In genomic region chrX:11709799-11710720, dm6 we compare ENCODE assay signal across 5 fruit fly cellular contexts.
TF ChIP-seq lines count a peak whose summit lies in the region.

FucT6 (minus strand) TSS chrX:11709951.

- no peak for TF ChIP-seq CTCF in whole organism, embryonic (GFP tag; optimal IDR thresholded peaks at IDR 0.05; lab: Kevin White, UChicago)

TF ChIP-seq in whole organism, adult, 20 proteins besides CTCF, POLR2A, EP300 and RAD21:
- peak; percentile 3 for TF ChIP-seq cic (GFP tag; optimal IDR thresholded peaks at IDR 0.05; lab: Kevin White, UChicago)
- TF ChIP-seq Mnt (GFP tag; optimal IDR thresholded peaks at IDR 0.05; lab: Kevin White, UChicago) = peak; percentile 32
- TF ChIP-seq CG7045 (GFP tag; optimal IDR thresholded peaks at IDR 0.05; lab: Kevin White, UChicago) = no peak
- peak; percentile 22 for TF ChIP-seq CG7101 (tag; optimal IDR thresholded peaks at IDR 0.05; lab: Kevin White, UChicago)
- TF ChIP-seq cnc (optimal IDR thresholded peaks at IDR 0.05; lab: Kevin White, UChicago) = no peak
- no peak for TF ChIP-seq toe (GFP tag; optimal IDR thresholded peaks at IDR 0.05; lab: Kevin White, UChicago)
- peak; percentile 0 for TF ChIP-seq tj (GFP tag; optimal IDR thresholded peaks at IDR 0.05; lab: Kevin White, UChicago)
- peak; percentile 64 for TF ChIP-seq bab1 (GFP tag; optimal IDR thresholded peaks at IDR 0.05; lab: Kevin White, UChicago)
- peak; percentile 28 for TF ChIP-seq CG14711 (tag; optimal IDR thresholded peaks at IDR 0.05; lab: Kevin White, UChicago)
- TF ChIP-seq ovo (GFP tag; optimal IDR thresholded peaks at IDR 0.05; lab: Kevin White, UChicago) = no peak

TF ChIP-seq in whole organism, embryonic, 481 proteins besides CTCF, POLR2A, EP300 and RAD21 (continues in another document):
- peak; percentile 61 for TF ChIP-seq HmgZ (tag; optimal IDR thresholded peaks at IDR 0.05; lab: Kevin White, UChicago)
- TF ChIP-seq bbx (GFP tag; IDR thresholded peaks at IDR 0.05; lab: Robert Waterston, UW; ENCODE audit: partially characterized antibody) = peak; percentile 90
- peak; percentile 84 for TF ChIP-seq Med (GFP tag; lab: Kevin White, UChicago)
- peak; percentile 9 for TF ChIP-seq CG13775 (GFP tag; optimal IDR thresholded peaks at IDR 0.05; lab: Kevin White, UChicago)
- no peak for TF ChIP-seq CG11695 (GFP tag; IDR thresholded peaks at IDR 0.05; lab: Robert Waterston, UW)
- TF ChIP-seq CG6272 (GFP tag; IDR thresholded peaks at IDR 0.05; lab: Robert Waterston, UW) = no peak
- TF ChIP-seq jumu (GFP tag; optimal IDR thresholded peaks at IDR 0.05; lab: Kevin White, UChicago) = no peak
- TF ChIP-seq CG12104 (GFP tag; optimal IDR thresholded peaks at IDR 0.05; lab: Kevin White, UChicago) = no peak
- TF ChIP-seq jing (GFP tag; optimal IDR thresholded peaks at IDR 0.05; lab: Kevin White, UChicago) = no peak
- TF ChIP-seq ato (GFP tag; IDR thresholded peaks at IDR 0.05; lab: Robert Waterston, UW; ENCODE audit: partially characterized antibody) = peak; percentile 78
- no peak for TF ChIP-seq tup (GFP tag; optimal IDR thresholded peaks at IDR 0.05; lab: Kevin White, UChicago)
- no peak for TF ChIP-seq D (optimal IDR thresholded peaks at IDR 0.05; lab: Kevin White, UChicago)
- TF ChIP-seq D (GFP tag; optimal IDR thresholded peaks at IDR 0.05; lab: Kevin White, UChicago) = no peak
- TF ChIP-seq D19A (tag; optimal IDR thresholded peaks at IDR 0.05; lab: Kevin White, UChicago) = peak; percentile 8
- TF ChIP-seq nom (GFP tag; optimal IDR thresholded peaks at IDR 0.05; lab: Kevin White, UChicago) = peak; percentile 45
- no peak for TF ChIP-seq CG12744 (GFP tag; optimal IDR thresholded peaks at IDR 0.05; lab: Kevin White, UChicago)
- peak; percentile 88 for TF ChIP-seq tna (GFP tag; IDR thresholded peaks at IDR 0.05; lab: Robert Waterston, UW; ENCODE audit: partially characterized antibody)
- TF ChIP-seq wek (GFP tag; optimal IDR thresholded peaks at IDR 0.05; lab: Kevin White, UChicago) = no peak
- TF ChIP-seq CG3281 (GFP tag; optimal IDR thresholded peaks at IDR 0.05; lab: Kevin White, UChicago) = peak; percentile 21
- no peak for TF ChIP-seq Xbp1 (GFP tag; optimal IDR thresholded peaks at IDR 0.05; lab: Kevin White, UChicago)
- peak in 1 of 2 experiments; percentile 32 for TF ChIP-seq Eip74EF (GFP tag; optimal IDR thresholded peaks at IDR 0.05; lab: Kevin White, UChicago)

TF ChIP-seq in whole organism, prepupa, 60 proteins besides CTCF, POLR2A, EP300 and RAD21 (continues in another document):
- TF ChIP-seq eg (GFP tag; IDR thresholded peaks at IDR 0.05; lab: Robert Waterston, UW) = peak; percentile 76; the same call in 2 of the 3 replicates
- TF ChIP-seq CG6792 (GFP tag; optimal IDR thresholded peaks at IDR 0.05; lab: Kevin White, UChicago) = no peak
- peak; percentile 72 for TF ChIP-seq CG15336 (GFP tag; IDR thresholded peaks at IDR 0.05; lab: Robert Waterston, UW)
- no peak for TF ChIP-seq topi (GFP tag; optimal IDR thresholded peaks at IDR 0.05; lab: Kevin White, UChicago)
- TF ChIP-seq CG9139 (GFP tag; optimal IDR thresholded peaks at IDR 0.05; lab: Kevin White, UChicago) = no peak
- no peak for TF ChIP-seq pdm3 (GFP tag; optimal IDR thresholded peaks at IDR 0.05; lab: Kevin White, UChicago)
- TF ChIP-seq Hr38 (GFP tag; optimal IDR thresholded peaks at IDR 0.05; lab: Kevin White, UChicago) = no peak
- TF ChIP-seq Hr39 (GFP tag; optimal IDR thresholded peaks at IDR 0.05; lab: Kevin White, UChicago) = no peak
- no peak for TF ChIP-seq OdsH (GFP tag; optimal IDR thresholded peaks at IDR 0.05; lab: Kevin White, UChicago)
- no peak for TF ChIP-seq CG6808 (GFP tag; optimal IDR thresholded peaks at IDR 0.05; lab: Kevin White, UChicago)
- no peak for TF ChIP-seq CG11762 (GFP tag; optimal IDR thresholded peaks at IDR 0.05; lab: Kevin White, UChicago; ENCODE audit: insufficient read depth)
- peak; percentile 61; the same call in 2 of the 3 replicates for TF ChIP-seq CG8119 (GFP tag; IDR thresholded peaks at IDR 0.05; lab: Robert Waterston, UW)
- TF ChIP-seq Ets96B (tag; optimal IDR thresholded peaks at IDR 0.05; lab: Kevin White, UChicago) = peak; percentile 16
- TF ChIP-seq Smox (GFP tag; optimal IDR thresholded peaks at IDR 0.05; lab: Kevin White, UChicago) = no peak
- peak; percentile 17 for TF ChIP-seq CG3919 (GFP tag; optimal IDR thresholded peaks at IDR 0.05; lab: Kevin White, UChicago)
- TF ChIP-seq Ets21C (GFP tag; optimal IDR thresholded peaks at IDR 0.05; lab: Kevin White, UChicago) = no peak
- no peak for TF ChIP-seq Sox14 (GFP tag; optimal IDR thresholded peaks at IDR 0.05; lab: Kevin White, UChicago)
- peak; percentile 21 for TF ChIP-seq net (GFP tag; optimal IDR thresholded peaks at IDR 0.05; lab: Kevin White, UChicago)
- peak; percentile 47 to 54 for TF ChIP-seq ss (GFP tag; optimal IDR thresholded peaks at IDR 0.05; lab: Kevin White, UChicago)
- no peak for TF ChIP-seq fd59A (GFP tag; optimal IDR thresholded peaks at IDR 0.05; lab: Kevin White, UChicago)
- TF ChIP-seq Eip75B (GFP tag; optimal IDR thresholded peaks at IDR 0.05; lab: Kevin White, UChicago) = no peak

TF ChIP-seq in whole organism, pupa, 21 proteins besides CTCF, POLR2A, EP300 and RAD21:
- TF ChIP-seq CG34367 (tag; optimal IDR thresholded peaks at IDR 0.05; lab: Kevin White, UChicago) (no peak), Ets98B (GFP tag; IDR thresholded peaks at IDR 0.05; lab: Robert Waterston, UW) (peak; percentile 69), CG14655 (GFP tag; optimal IDR thresholded peaks at IDR 0.05; lab: Kevin White, UChicago) (no peak), CG8301 (tag; optimal IDR thresholded peaks at IDR 0.05; lab: Kevin White, UChicago) (peak; percentile 16), CG10348 (GFP tag; IDR thresholded peaks at IDR 0.05; lab: Robert Waterston, UW) (no peak), CG15710 (tag; optimal IDR thresholded peaks at IDR 0.05; lab: Kevin White, UChicago) (peak; percentile 7), EcR (GFP tag; optimal IDR thresholded peaks at IDR 0.05; lab: Kevin White, UChicago) (peak; percentile 4), CG8159 (tag; optimal IDR thresholded peaks at IDR 0.05; lab: Kevin White, UChicago) (peak; percentile 13), rn (GFP tag; IDR thresholded peaks at IDR 0.05; lab: Robert Waterston, UW) (no peak), D1 (tag; optimal IDR thresholded peaks at IDR 0.05; lab: Kevin White, UChicago) (no peak), CG4496 (GFP tag; IDR thresholded peaks at IDR 0.05; lab: Robert Waterston, UW) (peak; percentile 74; the same call in 2 of the 3 replicates), CG32121 (GFP tag; IDR thresholded peaks at IDR 0.05; lab: Robert Waterston, UW) (peak; percentile 73), fd96Ca (GFP tag; IDR thresholded peaks at IDR 0.05; lab: Robert Waterston, UW) (peak; percentile 59; the same call in 1 of the 3 replicates), CG9948 (tag; optimal IDR thresholded peaks at IDR 0.05; lab: Kevin White, UChicago) (peak; percentile 1), Pif1B (GFP tag; optimal IDR thresholded peaks at IDR 0.05; lab: Kevin White, UChicago) (peak; percentile 15), CG12605 (GFP tag; IDR thresholded peaks at IDR 0.05; lab: Robert Waterston, UW) (peak; percentile 55), CG17806 (tag; optimal IDR thresholded peaks at IDR 0.05; lab: Kevin White, UChicago) (no peak), CG13204 (GFP tag; optimal IDR thresholded peaks at IDR 0.05; lab: Kevin White, UChicago) (peak; percentile 27), Snoo (tag; optimal IDR thresholded peaks at IDR 0.05; lab: Kevin White, UChicago) (no peak), gl (tag; optimal IDR thresholded peaks at IDR 0.05; lab: Kevin White, UChicago) (no peak), Pif1A (GFP tag; optimal IDR thresholded peaks at IDR 0.05; lab: Kevin White, UChicago) (peak; percentile 39)

TF ChIP-seq in whole organism, wandering third instar larva, 38 proteins besides CTCF, POLR2A, EP300 and RAD21:
- TF ChIP-seq h (GFP tag; optimal IDR thresholded peaks at IDR 0.05; lab: Kevin White, UChicago) (peak; percentile 24), psq (GFP tag; optimal IDR thresholded peaks at IDR 0.05; lab: Kevin White, UChicago) (peak; percentile 4), jim (GFP tag; optimal IDR thresholded peaks at IDR 0.05; lab: Kevin White, UChicago) (peak; percentile 39), N (GFP tag; optimal IDR thresholded peaks at IDR 0.05; lab: Kevin White, UChicago) (no peak), usp (GFP tag; optimal IDR thresholded peaks at IDR 0.05; lab: Kevin White, UChicago) (no peak), Sp1 (GFP tag; optimal IDR thresholded peaks at IDR 0.05; lab: Kevin White, UChicago) (peak; percentile 17), Jra (GFP tag; optimal IDR thresholded peaks at IDR 0.05; lab: Kevin White, UChicago) (peak; percentile 39), foxo (GFP tag; optimal IDR thresholded peaks at IDR 0.05; lab: Kevin White, UChicago) (peak in 1 of 2 experiments; percentile 4), HLH106 (tag; optimal IDR thresholded peaks at IDR 0.05; lab: Kevin White, UChicago) (no peak), Hnf4 (GFP tag; optimal IDR thresholded peaks at IDR 0.05; lab: Kevin White, UChicago) (no peak), woc (GFP tag; optimal IDR thresholded peaks at IDR 0.05; lab: Kevin White, UChicago) (no peak), Rel (GFP tag; optimal IDR thresholded peaks at IDR 0.05; lab: Kevin White, UChicago) (no peak), Rel (tag; optimal IDR thresholded peaks at IDR 0.05; lab: Kevin White, UChicago) (peak; percentile 98), rgr (GFP tag; optimal IDR thresholded peaks at IDR 0.05; lab: Kevin White, UChicago) (peak; percentile 14)
